Fruit fly (Drosophila melanogaster) whole organism, pupa: ENCODE measurements around the gene nmdyn-D6.

Experiments
- CG10348 ChIP-seq: fragments of 200-800 bp; sonication (Bioruptor generic); IDR thresholded peaks from 2 replicates; pipeline ENCODE4 v1.3.6; 2022; ENCODE audit warnings: missing biosample characterization, missing genetic modification characterization
- CG12605 ChIP-seq: fragments of 200-800 bp; sonication (Bioruptor generic); IDR thresholded peaks from 2 replicates; pipeline ENCODE4 v1.3.6; 2022; ENCODE audit warnings: missing biosample characterization, missing genetic modification characterization
- CG13204 ChIP-seq: fragments of 200-800 bp; sonication (Bioruptor generic); optimal IDR thresholded peaks from 2 replicates; lab custom pipeline; 2018; ENCODE audit warnings: missing biosample characterization, mild to moderate bottlenecking, missing genetic modification characterization, moderate library complexity
- CG14655 ChIP-seq: fragments of 200-800 bp; sonication (Bioruptor generic); optimal IDR thresholded peaks from 3 replicates; lab custom pipeline; 2017; ENCODE audit warnings: mild to moderate bottlenecking, missing biosample characterization, missing genetic modification reagents, missing genetic modification characterization
- CG15710 ChIP-seq: fragments of 200-800 bp; sonication (Bioruptor generic); optimal IDR thresholded peaks from 2 replicates; lab custom pipeline; 2018; ENCODE audit warnings: missing biosample characterization, mild to moderate bottlenecking, missing genetic modification characterization, moderate library complexity
- CG17806 ChIP-seq: fragments of 200-800 bp; sonication (Bioruptor generic); optimal IDR thresholded peaks from 2 replicates; lab custom pipeline; 2018; ENCODE audit warnings: missing biosample characterization, mild to moderate bottlenecking, missing genetic modification characterization, moderate library complexity
- CG32121 ChIP-seq: fragments of 200-800 bp; sonication (Bioruptor generic); IDR thresholded peaks from 2 replicates; pipeline ENCODE4 v1.3.6; 2022; ENCODE audit warnings: missing biosample characterization, missing genetic modification characterization
- CG34367 ChIP-seq: fragments of 200-800 bp; sonication (Bioruptor generic); optimal IDR thresholded peaks from 2 replicates; lab custom pipeline; 2018; ENCODE audit warnings: missing biosample characterization, mild to moderate bottlenecking, missing genetic modification characterization
- CG4496 ChIP-seq: fragments of 200-800 bp; sonication (Bioruptor generic); IDR thresholded peaks from 3 replicates; pipeline ENCODE4 v1.3.6; 2022; ENCODE audit warnings: missing biosample characterization, missing genetic modification characterization
- CG8159 ChIP-seq: fragments of 200-800 bp; sonication (Bioruptor generic); optimal IDR thresholded peaks from 3 replicates; lab custom pipeline; 2018; ENCODE audit warnings: missing biosample characterization, mild to moderate bottlenecking, missing genetic modification characterization, moderate library complexity
- CG8301 ChIP-seq: fragments of 200-800 bp; sonication (Bioruptor generic); optimal IDR thresholded peaks from 2 replicates; lab custom pipeline; 2018; ENCODE audit warnings: missing biosample characterization, mild to moderate bottlenecking, missing genetic modification characterization
- CG9948 ChIP-seq: fragments of 200-800 bp; sonication (Bioruptor generic); optimal IDR thresholded peaks from 2 replicates; lab custom pipeline; 2018; ENCODE audit warnings: missing biosample characterization, mild to moderate bottlenecking, missing genetic modification characterization, moderate library complexity
- D1 ChIP-seq: fragments of 200-800 bp; sonication (Bioruptor generic); optimal IDR thresholded peaks from 2 replicates; lab custom pipeline; 2018; ENCODE audit warnings: missing biosample characterization, mild to moderate bottlenecking, missing genetic modification characterization, moderate library complexity
- EcR ChIP-seq: fragments of 200-800 bp; sonication (Bioruptor generic); optimal IDR thresholded peaks from 3 replicates; lab custom pipeline; 2019; ENCODE audit warnings: missing biosample characterization, missing genetic modification characterization, mild to moderate bottlenecking, moderate library complexity, missing genetic modification reagents
- Ets98B ChIP-seq: fragments of 200-800 bp; sonication (Bioruptor generic); IDR thresholded peaks from 2 replicates; pipeline ENCODE4 v1.3.6; 2022; ENCODE audit warnings: missing biosample characterization, missing genetic modification characterization
- Pif1A ChIP-seq: fragments of 200-800 bp; sonication (Bioruptor generic); optimal IDR thresholded peaks from 3 replicates; lab custom pipeline; 2016; ENCODE audit warnings: missing biosample characterization, missing genetic modification characterization
- Pif1B ChIP-seq: fragments of 200-800 bp; sonication (Bioruptor generic); optimal IDR thresholded peaks from 3 replicates; lab custom pipeline; 2016; ENCODE audit warnings: missing biosample characterization, missing genetic modification characterization
- Snoo ChIP-seq: fragments of 200-800 bp; sonication (Bioruptor generic); optimal IDR thresholded peaks from 3 replicates; lab custom pipeline; 2017; ENCODE audit warnings: missing biosample characterization, mild to moderate bottlenecking, missing genetic modification characterization, inconsistent platforms
- fd96Ca ChIP-seq: fragments of 200-800 bp; sonication (Bioruptor generic); IDR thresholded peaks from 3 replicates; pipeline ENCODE4 v1.3.6; 2022; ENCODE audit warnings: missing biosample characterization, missing genetic modification characterization
- gl ChIP-seq: fragments of 200-800 bp; sonication (Bioruptor generic); optimal IDR thresholded peaks from 2 replicates; lab custom pipeline; 2018; ENCODE audit warnings: missing biosample characterization, mild to moderate bottlenecking, missing genetic modification characterization
- rn ChIP-seq: fragments of 200-800 bp; sonication (Bioruptor generic); IDR thresholded peaks from 2 replicates; pipeline ENCODE4 v1.3.6; 2022; ENCODE audit warnings: missing biosample characterization, missing genetic modification characterization

nmdyn-D6 gene

dm6 chrX:14603600-14604182, 20.2 kb downstream of the nmdyn-D6 start:
- TF ChIP-seq D1 (no peak), CG12605 (GFP tag; lab: Robert Waterston, UW) (no peak), CG17806 (tag; lab: Kevin White, UChicago) (no peak), Snoo (tag; lab: Kevin White, UChicago) (no peak), CG10348 (GFP tag; lab: Robert Waterston, UW) (no peak), rn (GFP tag; lab: Robert Waterston, UW) (no peak), fd96Ca (GFP tag; lab: Robert Waterston, UW) (no peak), CG8159 (tag; lab: Kevin White, UChicago) (no peak), Ets98B (GFP tag; lab: Robert Waterston, UW) (no peak), CG13204 (GFP tag; lab: Kevin White, UChicago) (no peak), CG34367 (no peak), EcR (GFP tag; lab: Kevin White, UChicago) (no peak), CG4496 (GFP tag; lab: Robert Waterston, UW) (no peak), CG15710 (no peak), CG14655 (GFP tag; lab: Kevin White, UChicago) (no peak), CG8301 (tag; lab: Kevin White, UChicago) (no peak), gl (no peak), Pif1A (GFP tag; lab: Kevin White, UChicago) (no peak)

dm6 chrX:14606873-14607272, 23.4 kb downstream of the nmdyn-D6 start:
- TF ChIP-seq CG34367 (no peak), fd96Ca (GFP tag; lab: Robert Waterston, UW) (peak; percentile 54; the same call in 1 of the 3 replicates), CG15710 (peak; percentile 14), CG32121 (GFP tag; lab: Robert Waterston, UW) (no peak), CG9948 (tag; lab: Kevin White, UChicago) (peak; percentile 16), D1 (no peak), Ets98B (GFP tag; lab: Robert Waterston, UW) (peak; percentile 18; the same call in 1 of the 2 replicates), rn (GFP tag; lab: Robert Waterston, UW) (no peak), CG10348 (GFP tag; lab: Robert Waterston, UW) (no peak), gl (no peak), CG17806 (tag; lab: Kevin White, UChicago) (peak; percentile 7), CG14655 (GFP tag; lab: Kevin White, UChicago) (peak; percentile 41), CG13204 (GFP tag; lab: Kevin White, UChicago) (no peak), Pif1B (GFP tag; lab: Kevin White, UChicago) (no peak), CG8301 (tag; lab: Kevin White, UChicago) (peak; percentile 16), CG8159 (tag; lab: Kevin White, UChicago) (peak; percentile 43), Snoo (tag; lab: Kevin White, UChicago) (no peak), CG4496 (GFP tag; lab: Robert Waterston, UW) (peak; percentile 58; the same call in 2 of the 3 replicates)

- no peak for TF ChIP-seq CG12605 (GFP tag; lab: Robert Waterston, UW)
- no peak for TF ChIP-seq EcR (GFP tag; lab: Kevin White, UChicago)
- TF ChIP-seq CG15710: peak; percentile 19
- TF ChIP-seq CG8159 (tag; lab: Kevin White, UChicago): peak; percentile 52
- TF ChIP-seq Pif1A (GFP tag; lab: Kevin White, UChicago): peak; percentile 1
- TF ChIP-seq CG32121 (GFP tag; lab: Robert Waterston, UW): no peak
- peak; percentile 7 for TF ChIP-seq CG17806 (tag; lab: Kevin White, UChicago)
- TF ChIP-seq CG34367: peak; percentile 3
- TF ChIP-seq CG8301 (tag; lab: Kevin White, UChicago): peak; percentile 32
- peak; percentile 34 for TF ChIP-seq CG9948 (tag; lab: Kevin White, UChicago)
- TF ChIP-seq CG14655 (GFP tag; lab: Kevin White, UChicago): peak; percentile 66
Observed at dm6 chrX:14609222-14609621, 25.7 kb downstream of the nmdyn-D6 start.

- TF ChIP-seq Ets98B (GFP tag; lab: Robert Waterston, UW): peak; percentile 72
- peak; percentile 70 for TF ChIP-seq gl
- peak; percentile 83 for TF ChIP-seq CG9948 (tag; lab: Kevin White, UChicago)
- TF ChIP-seq Snoo (tag; lab: Kevin White, UChicago): peak; percentile 64
- no peak for TF ChIP-seq CG10348 (GFP tag; lab: Robert Waterston, UW)
- peak; percentile 79 for TF ChIP-seq CG34367
- peak; percentile 88 for TF ChIP-seq Pif1B (GFP tag; lab: Kevin White, UChicago)
- TF ChIP-seq CG32121 (GFP tag; lab: Robert Waterston, UW): peak; percentile 82
- peak; percentile 87 for TF ChIP-seq fd96Ca (GFP tag; lab: Robert Waterston, UW)
- TF ChIP-seq CG15710: peak; percentile 87
- TF ChIP-seq CG12605 (GFP tag; lab: Robert Waterston, UW): peak; percentile 84
- TF ChIP-seq CG17806 (tag; lab: Kevin White, UChicago): peak; percentile 85
- TF ChIP-seq D1: peak; percentile 5
- peak; percentile 75 for TF ChIP-seq CG13204 (GFP tag; lab: Kevin White, UChicago)
- TF ChIP-seq rn (GFP tag; lab: Robert Waterston, UW): peak; percentile 37; the same call in 1 of the 2 replicates
- peak; percentile 88 for TF ChIP-seq CG8159 (tag; lab: Kevin White, UChicago)
- peak; percentile 82 for TF ChIP-seq Pif1A (GFP tag; lab: Kevin White, UChicago)
- TF ChIP-seq CG4496 (GFP tag; lab: Robert Waterston, UW): peak; percentile 90
- no peak for TF ChIP-seq EcR (GFP tag; lab: Kevin White, UChicago)
- TF ChIP-seq CG8301 (tag; lab: Kevin White, UChicago): peak; percentile 59
- TF ChIP-seq CG14655 (GFP tag; lab: Kevin White, UChicago): peak; percentile 82
Observed at dm6 chrX:14612302-14612701, 28.8 kb downstream of the nmdyn-D6 start.

- TF ChIP-seq Ets98B (GFP tag; lab: Robert Waterston, UW) (no peak), fd96Ca (GFP tag; lab: Robert Waterston, UW) (no peak), CG9948 (tag; lab: Kevin White, UChicago) (no peak), CG34367 (no peak), CG4496 (GFP tag; lab: Robert Waterston, UW) (no peak), CG32121 (GFP tag; lab: Robert Waterston, UW) (no peak), CG14655 (GFP tag; lab: Kevin White, UChicago) (peak; percentile 29), CG12605 (GFP tag; lab: Robert Waterston, UW) (no peak), D1 (no peak), CG10348 (GFP tag; lab: Robert Waterston, UW) (no peak), CG8301 (tag; lab: Kevin White, UChicago) (peak; percentile 14), CG17806 (tag; lab: Kevin White, UChicago) (peak; percentile 0), CG13204 (GFP tag; lab: Kevin White, UChicago) (no peak), rn (GFP tag; lab: Robert Waterston, UW) (no peak), Pif1A (GFP tag; lab: Kevin White, UChicago) (peak; percentile 1), CG15710 (no peak), CG8159 (tag; lab: Kevin White, UChicago) (peak; percentile 19), gl (no peak), Pif1B (GFP tag; lab: Kevin White, UChicago) (no peak), EcR (GFP tag; lab: Kevin White, UChicago) (no peak)
- TF ChIP-seq, all 21 proteins: peak for 5
Observed at dm6 chrX:14621464-14621863, 38.0 kb downstream of the nmdyn-D6 start.
